Fruit fly (Drosophila melanogaster) whole organism, embryonic: Measurements from ENCODE around the gene mRpL51.
A peak's percentile ranks its signal among the peaks of the same experiment; 100 is the strongest.

Experiments
- Atf6 ChIP-seq: fragments of 200-800 bp; sonication (Bioruptor generic); IDR thresholded peaks from 2 replicates; pipeline ENCODE4 v1.3.6; 2022; ENCODE audit warnings: missing biosample characterization, missing genetic modification characterization
- CG10274 ChIP-seq: fragments of 200-800 bp; sonication (Bioruptor generic); optimal IDR thresholded peaks from 3 replicates; lab custom pipeline; 2017; ENCODE audit warnings: missing biosample characterization, mild to moderate bottlenecking, missing genetic modification characterization
- CG10321 ChIP-seq: fragments of 200-800 bp; sonication (Bioruptor generic); IDR thresholded peaks from 2 replicates; pipeline ENCODE4 v1.3.6; 2022; ENCODE audit warnings: missing biosample characterization, missing genetic modification characterization
- CG10462 ChIP-seq: fragments of 200-800 bp; sonication (Bioruptor generic); optimal IDR thresholded peaks from 2 replicates; lab custom pipeline; 2016; ENCODE audit warnings: missing biosample characterization, missing genetic modification characterization
- CG11085 ChIP-seq: fragments of 200-800 bp; sonication (Bioruptor generic); IDR thresholded peaks from 2 replicates; pipeline ENCODE4 v1.3.6; 2022; ENCODE audit warnings: missing biosample characterization, missing genetic modification characterization
- CG1233 ChIP-seq: fragments of 200-800 bp; sonication (Bioruptor generic); optimal IDR thresholded peaks from 4 replicates; lab custom pipeline; 2018; ENCODE audit warnings: missing biosample characterization, mild to moderate bottlenecking, missing genetic modification characterization
- CG13287 ChIP-seq: fragments of 200-800 bp; sonication (Bioruptor generic); IDR thresholded peaks from 2 replicates; pipeline ENCODE4 v1.3.6; 2022; ENCODE audit warnings: missing biosample characterization, missing genetic modification characterization; ENCODE audit not compliant: partially characterized antibody
- CG14710 ChIP-seq: fragments of 200-800 bp; sonication (Bioruptor generic); optimal IDR thresholded peaks from 3 replicates; lab custom pipeline; 2019; ENCODE audit warnings: missing biosample characterization, mild to moderate bottlenecking, missing genetic modification characterization, moderate library complexity
- CG16779 ChIP-seq: fragments of 200-800 bp; sonication (Bioruptor generic); IDR thresholded peaks from 2 replicates; pipeline ENCODE4 v1.3.6; 2022; ENCODE audit warnings: missing biosample characterization, missing genetic modification characterization
- CG16863 ChIP-seq: fragments of 200-800 bp; sonication (Bioruptor generic); optimal IDR thresholded peaks from 3 replicates; lab custom pipeline; 2016; ENCODE audit warnings: missing biosample characterization, missing genetic modification characterization
- CG18262 ChIP-seq: fragments of 200-800 bp; optimal IDR thresholded peaks from 3 replicates; lab custom pipeline; 2019; ENCODE audit warnings: missing biosample characterization, mild to moderate bottlenecking, missing genetic modification characterization, moderate library complexity
- CG3407 ChIP-seq: fragments of 200-800 bp; sonication (Bioruptor generic); optimal IDR thresholded peaks from 2 replicates; lab custom pipeline; 2018; ENCODE audit warnings: missing biosample characterization, mild to moderate bottlenecking, missing genetic modification characterization
- CG3847 ChIP-seq: fragments of 200-800 bp; sonication (Bioruptor generic); IDR thresholded peaks from 2 replicates; pipeline ENCODE4 v1.3.6; 2022; ENCODE audit warnings: missing biosample characterization, missing genetic modification characterization
- CG42726 ChIP-seq: fragments of 200-800 bp; sonication (Bioruptor generic); IDR thresholded peaks from 2 replicates; pipeline ENCODE4 v1.3.6; 2022; ENCODE audit warnings: missing biosample characterization, missing genetic modification characterization; ENCODE audit not compliant: partially characterized antibody
- CG4707 ChIP-seq: fragments of 200-800 bp; sonication (Bioruptor generic); optimal IDR thresholded peaks from 2 replicates; lab custom pipeline; 2018; ENCODE audit warnings: missing biosample characterization, mild to moderate bottlenecking, missing genetic modification characterization, moderate library complexity
- CG5245 ChIP-seq: fragments of 200-800 bp; sonication (Bioruptor generic); optimal IDR thresholded peaks from 3 replicates; lab custom pipeline; 2016; ENCODE audit warnings: missing biosample characterization, missing genetic modification characterization
- CG7963 ChIP-seq: fragments of 200-800 bp; sonication (Bioruptor generic); IDR thresholded peaks from 3 replicates; pipeline ENCODE4 v1.3.6; 2022; ENCODE audit warnings: missing biosample characterization, missing genetic modification characterization; ENCODE audit not compliant: partially characterized antibody
- Dek ChIP-seq: fragments of 200-800 bp; sonication (Bioruptor generic); optimal IDR thresholded peaks from 3 replicates; lab custom pipeline; 2019; ENCODE audit warnings: missing biosample characterization, mild to moderate bottlenecking, missing genetic modification characterization, moderate library complexity
- Dip2 ChIP-seq: fragments of 200-800 bp; sonication (Bioruptor generic); IDR thresholded peaks from 2 replicates; pipeline ENCODE4 v1.3.6; 2022; ENCODE audit warnings: missing biosample characterization, missing genetic modification characterization
- ERR ChIP-seq: fragments of 200-800 bp; sonication (Bioruptor generic); optimal IDR thresholded peaks from 2 replicates; lab custom pipeline; 2016; ENCODE audit warnings: missing biosample characterization, missing genetic modification characterization
- HLH3B ChIP-seq: fragments of 200-800 bp; sonication (Bioruptor generic); IDR thresholded peaks from 2 replicates; pipeline ENCODE4 v1.3.6; 2022; ENCODE audit warnings: missing biosample characterization, missing genetic modification characterization
- Hr51 ChIP-seq, 2 experiments: fragments of 200-800 bp; sonication (Bioruptor generic); optimal IDR thresholded peaks; 2 replicates in 1 of 2; 3 replicates in 1 of 2; lab custom pipeline; 2016 to 2018; ENCODE audit warnings: missing biosample characterization in 2 of 2, missing genetic modification characterization in 2 of 2, mild to moderate bottlenecking in 1 of 2, moderate library complexity in 1 of 2
- MESR4 ChIP-seq: fragments of 200-800 bp; sonication (Bioruptor generic); optimal IDR thresholded peaks from 2 replicates; lab custom pipeline; 2018; ENCODE audit warnings: missing biosample characterization, mild to moderate bottlenecking, missing genetic modification characterization, moderate library complexity
- NfI ChIP-seq: fragments of 200-800 bp; sonication (Bioruptor generic); optimal IDR thresholded peaks from 3 replicates; lab custom pipeline; 2018; ENCODE audit warnings: missing biosample characterization, mild to moderate bottlenecking, missing genetic modification characterization, moderate library complexity
- Ptx1 ChIP-seq: fragments of 200-800 bp; sonication (Bioruptor generic); IDR thresholded peaks from 2 replicates; pipeline ENCODE4 v1.3.6; 2022; ENCODE audit warnings: missing biosample characterization, missing genetic modification characterization
- Sox102F ChIP-seq: fragments of 200-800 bp; sonication (Bioruptor generic); optimal IDR thresholded peaks from 2 replicates; lab custom pipeline; 2018; ENCODE audit warnings: missing biosample characterization, mild to moderate bottlenecking, missing genetic modification characterization, moderate library complexity
- Sry-δ ChIP-seq: fragments of 200-800 bp; sonication (Bioruptor generic); optimal IDR thresholded peaks from 2 replicates; lab custom pipeline; 2016; ENCODE audit warnings: missing biosample characterization, missing genetic modification characterization
- Ssrp ChIP-seq: fragments of 200-800 bp; sonication (Bioruptor generic); optimal IDR thresholded peaks from 2 replicates; lab custom pipeline; 2018; ENCODE audit warnings: missing biosample characterization, mild to moderate bottlenecking, missing genetic modification characterization, moderate library complexity
- ara ChIP-seq: fragments of 200-800 bp; sonication (Bioruptor generic); IDR thresholded peaks from 2 replicates; pipeline ENCODE4 v1.3.6; 2022; ENCODE audit warnings: missing biosample characterization, missing genetic modification characterization
- ato ChIP-seq: fragments of 200-800 bp; sonication (Bioruptor generic); IDR thresholded peaks from 2 replicates; pipeline ENCODE4 v1.3.6; 2022; ENCODE audit warnings: missing biosample characterization, missing genetic modification characterization; ENCODE audit not compliant: partially characterized antibody
- bbx ChIP-seq: fragments of 200-800 bp; sonication (Bioruptor generic); IDR thresholded peaks from 2 replicates; pipeline ENCODE4 v1.3.6; 2022; ENCODE audit warnings: missing biosample characterization, missing genetic modification characterization; ENCODE audit not compliant: partially characterized antibody
- bigmax ChIP-seq: fragments of 200-800 bp; sonication (Bioruptor generic); optimal IDR thresholded peaks from 2 replicates; lab custom pipeline; 2018; ENCODE audit warnings: missing biosample characterization, mild to moderate bottlenecking, missing genetic modification characterization
- cas ChIP-seq: fragments of 200-800 bp; sonication (Bioruptor generic); IDR thresholded peaks from 2 replicates; pipeline ENCODE4 v1.3.6; 2022; ENCODE audit warnings: missing biosample characterization, missing genetic modification characterization
- chinmo ChIP-seq: fragments of 200-800 bp; sonication (Bioruptor generic); IDR thresholded peaks from 4 replicates; pipeline ENCODE4 v1.3.6; 2022; ENCODE audit warnings: missing biosample characterization, missing genetic modification characterization; ENCODE audit not compliant: partially characterized antibody
- ci ChIP-seq: fragments of 200-800 bp; sonication (Bioruptor generic); IDR thresholded peaks from 3 replicates; pipeline ENCODE4 v1.3.6; 2022; ENCODE audit warnings: missing biosample characterization, missing genetic modification characterization
- corto ChIP-seq: fragments of 200-800 bp; sonication (Bioruptor generic); optimal IDR thresholded peaks from 2 replicates; lab custom pipeline; 2016; ENCODE audit warnings: missing biosample characterization, mild to moderate bottlenecking, missing genetic modification characterization, moderate library complexity
- danr ChIP-seq: fragments of 200-800 bp; sonication (Bioruptor generic); IDR thresholded peaks from 2 replicates; pipeline ENCODE4 v1.3.6; 2022; ENCODE audit warnings: missing biosample characterization, missing genetic modification characterization
- ems ChIP-seq: fragments of 200-800 bp; sonication (Bioruptor generic); optimal IDR thresholded peaks from 3 replicates; lab custom pipeline; 2016; ENCODE audit warnings: missing biosample characterization, missing genetic modification characterization
- gcm ChIP-seq: fragments of 200-800 bp; sonication (Bioruptor generic); optimal IDR thresholded peaks from 2 replicates; lab custom pipeline; 2019; ENCODE audit warnings: missing biosample characterization, mild to moderate bottlenecking, missing genetic modification characterization, moderate library complexity
- luna ChIP-seq: fragments of 200-800 bp; sonication (Bioruptor generic); optimal IDR thresholded peaks from 2 replicates; lab custom pipeline; 2016; ENCODE audit warnings: missing biosample characterization, missing genetic modification characterization
- mld ChIP-seq: fragments of 200-800 bp; sonication (Bioruptor generic); IDR thresholded peaks from 3 replicates; pipeline ENCODE4 v1.3.6; 2022; ENCODE audit warnings: missing biosample characterization, missing genetic modification characterization; ENCODE audit not compliant: partially characterized antibody
- pan ChIP-seq, 4 experiments: fragments of >200 bp in 3 of 4; fragments of 200-800 bp in 1 of 4; sonication (Bioruptor generic) in 1 of 4; optimal IDR thresholded peaks in 3 of 4; IDR thresholded peaks in 1 of 4; 2 replicates each; pipeline versions ENCODE4 v1.3.6 to Lab custom; 2017 to 2022; ENCODE audit warnings: missing biosample characterization in 2 of 4, missing genetic modification characterization in 2 of 4, mixed read lengths in 1 of 4
- phol ChIP-seq: fragments of 200-800 bp; sonication (Bioruptor generic); optimal IDR thresholded peaks from 3 replicates; lab custom pipeline; 2018; ENCODE audit warnings: missing biosample characterization, mild to moderate bottlenecking, missing genetic modification characterization, moderate library complexity
- sens-2 ChIP-seq: fragments of 200-800 bp; sonication (Bioruptor generic); IDR thresholded peaks from 2 replicates; pipeline ENCODE4 v1.3.6; 2022; ENCODE audit warnings: missing biosample characterization, missing genetic modification characterization
- sisA ChIP-seq: fragments of 200-800 bp; sonication (Bioruptor generic); IDR thresholded peaks from 2 replicates; pipeline ENCODE4 v1.3.6; 2022; ENCODE audit warnings: missing biosample characterization, missing genetic modification characterization
- tll ChIP-seq, 2 experiments: fragments of 200-800 bp in 1 of 2; fragments of >200 bp in 1 of 2; sonication (Bioruptor generic) in 1 of 2; optimal IDR thresholded peaks; 2 replicates each; lab custom pipeline; 2017 to 2019; ENCODE audit warnings: missing biosample characterization in 2 of 2, missing genetic modification characterization in 2 of 2, mild to moderate bottlenecking in 1 of 2, moderate library complexity in 1 of 2
- toy ChIP-seq: fragments of 200-800 bp; sonication (Bioruptor generic); IDR thresholded peaks from 2 replicates; pipeline ENCODE4 v1.3.6; 2022; ENCODE audit warnings: missing biosample characterization, missing genetic modification characterization
- trh ChIP-seq: fragments of 200-800 bp; sonication (Bioruptor generic); optimal IDR thresholded peaks from 2 replicates; lab custom pipeline; 2016; ENCODE audit warnings: missing biosample characterization, missing genetic modification characterization
- wor ChIP-seq: fragments of 200-800 bp; sonication (Bioruptor generic); IDR thresholded peaks from 2 replicates; pipeline ENCODE4 v1.3.6; 2022; ENCODE audit warnings: missing biosample characterization, missing genetic modification characterization
- zfh2 ChIP-seq: fragments of 200-800 bp; sonication (Bioruptor generic); optimal IDR thresholded peaks from 2 replicates; lab custom pipeline; 2016; ENCODE audit warnings: missing biosample characterization, missing genetic modification characterization

The mRpL51 gene

dm6 chr2L:8485562-8485961 lies 31.6 kb downstream of the mRpL51 start (continued):
- TF ChIP-seq zfh2 (GFP tag; lab: Kevin White, UChicago) (no peak), CG3407 (GFP tag; lab: Kevin White, UChicago) (no peak), ci (GFP tag; lab: Robert Waterston, UW) (peak; percentile 24; the same call in 1 of the 3 replicates), CG13287 (GFP tag; lab: Robert Waterston, UW) (peak; percentile 50; the same call in 1 of the 2 replicates), ara (GFP tag; lab: Robert Waterston, UW) (no peak), CG5245 (GFP tag; lab: Kevin White, UChicago) (no peak), CG1233 (no peak), CG14710 (tag; lab: Kevin White, UChicago) (no peak), Ptx1 (GFP tag; lab: Robert Waterston, UW) (no peak), Atf6 (GFP tag; lab: Robert Waterston, UW) (no peak), Ssrp (tag; lab: Kevin White, UChicago) (no peak), HLH3B (no peak), corto (no peak), bbx (GFP tag; lab: Robert Waterston, UW) (peak; percentile 76), pan (optimal IDR thresholded peaks at IDR 0.05; lab: Kevin White, UChicago) (no peak), pan (GFP tag; optimal IDR thresholded peaks at IDR 0.05 in 1 of 2, IDR thresholded peaks at IDR 0.05 in 1 of 2) (peak in 1 of 2 experiments; percentile 11), Sox102F (GFP tag; lab: Kevin White, UChicago) (no peak), CG16779 (GFP tag; lab: Robert Waterston, UW) (no peak), CG42726 (GFP tag; lab: Robert Waterston, UW) (peak; percentile 89), trh (GFP tag; lab: Kevin White, UChicago) (no peak), mld (peak; percentile 67; the same call in 2 of the 3 replicates), ato (GFP tag; lab: Robert Waterston, UW) (peak; percentile 38; the same call in 1 of the 2 replicates), phol (tag; lab: Kevin White, UChicago) (no peak), NfI (no peak), Dip2 (GFP tag; lab: Robert Waterston, UW) (no peak), gcm (no peak), CG10321 (GFP tag; lab: Robert Waterston, UW) (no peak), wor (GFP tag; lab: Robert Waterston, UW) (no peak), bigmax (no peak), CG11085 (no peak), Dek (tag; lab: Kevin White, UChicago) (no peak), sisA (GFP tag; lab: Robert Waterston, UW) (no peak), danr (GFP tag; lab: Robert Waterston, UW) (no peak), tll (GFP tag; optimal IDR thresholded peaks at IDR 0.05; lab: Kevin White, UChicago) (no peak), CG10274 (GFP tag; lab: Kevin White, UChicago) (no peak), Hr51 (GFP tag; optimal IDR thresholded peaks at IDR 0.05; lab: Kevin White, UChicago) (no peak), ems (GFP tag; lab: Kevin White, UChicago) (no peak), Sry-δ (no peak), chinmo (peak; percentile 50; the same call in 1 of the 4 replicates), MESR4 (GFP tag; lab: Kevin White, UChicago) (no peak), CG4707 (GFP tag; lab: Kevin White, UChicago) (no peak), cas (GFP tag; lab: Robert Waterston, UW) (no peak), toy (GFP tag; lab: Robert Waterston, UW) (no peak), CG10462 (GFP tag; lab: Kevin White, UChicago) (no peak), CG3847 (GFP tag; lab: Robert Waterston, UW) (no peak), sens-2 (GFP tag; lab: Robert Waterston, UW) (no peak), CG18262 (tag; lab: Kevin White, UChicago) (no peak), ERR (no peak), CG7963 (GFP tag; lab: Robert Waterston, UW) (no peak), CG16863 (no peak), luna (GFP tag; lab: Kevin White, UChicago) (no peak)
